Worm (Caenorhabditis elegans) whole organism, L1 larva: ENCODE measurements around the gene eif-3.D.
A peak's percentile ranks its signal among the peaks of the same experiment; 100 is the strongest.

ENCODE experiments used
- C04F5.9 ChIP-seq: sonication (generic microtip); optimal IDR thresholded peaks from 2 replicates; lab custom pipeline; 2016; ENCODE audit warnings: missing genetic modification characterization, missing compliant biosample characterization
- F16B12.6 ChIP-seq: fragments of 150-350 bp; optimal IDR thresholded peaks from 2 replicates; lab custom pipeline; 2014; ENCODE audit warnings: missing biosample characterization, missing genetic modification characterization
- Y116A8C.19 ChIP-seq: sonication (generic microtip); optimal IDR thresholded peaks from 2 replicates; lab custom pipeline; 2016; ENCODE audit warnings: missing compliant biosample characterization, missing genetic modification characterization, borderline replicate concordance
- aha-1 ChIP-seq: fragments of 150-350 bp; optimal IDR thresholded peaks from 2 replicates; lab custom pipeline; 2014; ENCODE audit warnings: missing biosample characterization, missing genetic modification characterization
- alr-1 ChIP-seq: fragments of 200-800 bp; sonication (Bioruptor generic); optimal IDR thresholded peaks from 2 replicates; lab custom pipeline; 2018; ENCODE audit warnings: borderline replicate concordance, mild to moderate bottlenecking, missing genetic modification characterization, missing compliant biosample characterization
- aly-2 ChIP-seq: fragments of 150-350 bp; optimal IDR thresholded peaks from 2 replicates; lab custom pipeline; 2014; ENCODE audit warnings: missing biosample characterization, missing genetic modification characterization
- blmp-1 ChIP-seq: fragments of 150-350 bp; optimal IDR thresholded peaks from 2 replicates; lab custom pipeline; 2014; ENCODE audit warnings: missing biosample characterization, missing genetic modification characterization
- ceh-63 ChIP-seq: fragments of 200-800 bp; sonication (Bioruptor generic); optimal IDR thresholded peaks from 2 replicates; lab custom pipeline; 2018; ENCODE audit warnings: mild to moderate bottlenecking, missing genetic modification characterization, missing compliant biosample characterization
- ceh-8 ChIP-seq: fragments of 200-800 bp; sonication (Bioruptor generic); optimal IDR thresholded peaks from 2 replicates; lab custom pipeline; 2018; ENCODE audit warnings: mild to moderate bottlenecking, missing genetic modification characterization, moderate library complexity, missing compliant biosample characterization
- ceh-82 ChIP-seq, 3 experiments: fragments of 150-350 bp in 1 of 3; sonication (generic microtip) in 2 of 3; optimal IDR thresholded peaks; 2 replicates each; lab custom pipeline; 2014 to 2017; ENCODE audit warnings: missing biosample characterization in 3 of 3, missing genetic modification characterization in 3 of 3
- ceh-88 ChIP-seq: fragments of 200-800 bp; sonication (Bioruptor generic); IDR thresholded peaks from 2 replicates; pipeline ENCODE4 v1.3.6; 2022; ENCODE audit warnings: missing genetic modification characterization, missing compliant biosample characterization
- ceh-90 ChIP-seq: sonication (generic microtip); optimal IDR thresholded peaks from 2 replicates; lab custom pipeline; 2016; ENCODE audit warnings: missing genetic modification characterization, missing compliant biosample characterization
- dsc-1 ChIP-seq: sonication (generic microtip); optimal IDR thresholded peaks from 2 replicates; lab custom pipeline; 2016; ENCODE audit warnings: mild to moderate bottlenecking, missing genetic modification characterization, missing compliant biosample characterization
- efl-1 ChIP-seq, 4 experiments: fragments of 150-350 bp; optimal IDR thresholded peaks in 3 of 4; peaks in 1 of 4; 1 replicate in 1 of 4; 2 replicates in 3 of 4; lab custom pipeline; 2014; ENCODE audit warnings: missing biosample characterization in 2 of 4, missing genetic modification characterization in 2 of 4, missing genetic modification reagents in 2 of 4
- egl-13 ChIP-seq: sonication (generic microtip); optimal IDR thresholded peaks from 2 replicates; lab custom pipeline; 2016; ENCODE audit warnings: missing genotype, missing genetic modification reagents, missing genetic modification characterization, missing compliant biosample characterization
- egl-27 ChIP-seq, 2 experiments: fragments of 150-350 bp in 1 of 2; sonication (generic microtip); optimal IDR thresholded peaks; 3 replicates each; lab custom pipeline; 2017 to 2018; ENCODE audit warnings: missing biosample characterization in 2 of 2, missing genetic modification characterization in 2 of 2, missing genetic modification reagents in 2 of 2
- ets-5 ChIP-seq: fragments of 200-800 bp; sonication (Bioruptor generic); IDR thresholded peaks from 2 replicates; pipeline ENCODE4 v1.3.6; 2022; ENCODE audit warnings: missing genetic modification characterization, missing compliant biosample characterization
- fkh-10 ChIP-seq: sonication (generic microtip); optimal IDR thresholded peaks from 2 replicates; lab custom pipeline; 2017; ENCODE audit warnings: missing biosample characterization, missing genetic modification reagents, missing genetic modification characterization
- fos-1 ChIP-seq: fragments of 150-350 bp; optimal IDR thresholded peaks from 2 replicates; lab custom pipeline; 2014; ENCODE audit warnings: missing biosample characterization, missing genetic modification characterization
- hlh-4 ChIP-seq: sonication (generic microtip); optimal IDR thresholded peaks from 2 replicates; lab custom pipeline; 2016; ENCODE audit warnings: mild to moderate bottlenecking, missing genetic modification characterization, missing compliant biosample characterization
- hpl-2 ChIP-seq: fragments of 150-350 bp; optimal IDR thresholded peaks from 2 replicates; lab custom pipeline; 2014; ENCODE audit warnings: missing biosample characterization, missing genetic modification reagents, missing genetic modification characterization
- irx-1 ChIP-seq: sonication (generic microtip); optimal IDR thresholded peaks from 2 replicates; lab custom pipeline; 2016; ENCODE audit warnings: missing genetic modification characterization, missing compliant biosample characterization
- isw-1 ChIP-seq: fragments of 200-800 bp; sonication (Bioruptor generic); IDR thresholded peaks from 2 replicates; pipeline ENCODE4 v1.3.6; 2022; ENCODE audit warnings: missing genetic modification characterization, missing compliant biosample characterization
- jun-1 ChIP-seq: fragments of 150-350 bp; optimal IDR thresholded peaks from 2 replicates; lab custom pipeline; 2014; ENCODE audit warnings: missing biosample characterization, missing genetic modification reagents, missing genetic modification characterization
- lin-35 ChIP-seq, 2 experiments: fragments of 150-350 bp; optimal IDR thresholded peaks; 2 replicates each; lab custom pipeline; 2014; ENCODE audit warnings: missing biosample characterization in 2 of 2, missing genetic modification characterization in 2 of 2, missing genetic modification reagents in 2 of 2
- lir-3 ChIP-seq: sonication (generic microtip); optimal IDR thresholded peaks from 2 replicates; lab custom pipeline; 2016; ENCODE audit warnings: mild to moderate bottlenecking, missing genetic modification characterization, moderate library complexity, missing compliant biosample characterization; ENCODE audit not compliant: poor library complexity
- lsy-2 ChIP-seq, 2 experiments: fragments of 150-350 bp; optimal IDR thresholded peaks; 2 replicates each; lab custom pipeline; 2014; ENCODE audit warnings: missing biosample characterization in 2 of 2, missing genetic modification characterization in 2 of 2
- mef-2 ChIP-seq: fragments of 150-350 bp; optimal IDR thresholded peaks from 2 replicates; lab custom pipeline; 2014; ENCODE audit warnings: missing biosample characterization, missing genetic modification characterization
- nhr-11 ChIP-seq: fragments of 150-350 bp; optimal IDR thresholded peaks from 2 replicates; lab custom pipeline; 2014; ENCODE audit warnings: missing biosample characterization, missing genetic modification characterization
- nhr-12 ChIP-seq: sonication (generic microtip); optimal IDR thresholded peaks from 2 replicates; lab custom pipeline; 2017; ENCODE audit warnings: missing biosample characterization, missing genetic modification characterization
- nhr-20 ChIP-seq: sonication (generic microtip); optimal IDR thresholded peaks from 2 replicates; lab custom pipeline; 2016; ENCODE audit warnings: mild to moderate bottlenecking, missing genetic modification characterization, missing compliant biosample characterization
- nhr-237 ChIP-seq: fragments of 150-350 bp; optimal IDR thresholded peaks from 2 replicates; lab custom pipeline; 2014; ENCODE audit warnings: missing biosample characterization, missing genetic modification characterization
- nhr-47 ChIP-seq: sonication (generic microtip); optimal IDR thresholded peaks from 2 replicates; lab custom pipeline; 2016; ENCODE audit warnings: mild to moderate bottlenecking, missing genetic modification characterization, moderate library complexity, missing compliant biosample characterization
- nhr-76 ChIP-seq: sonication (generic microtip); optimal IDR thresholded peaks from 2 replicates; lab custom pipeline; 2017; ENCODE audit warnings: missing biosample characterization, missing genetic modification characterization
- nhr-84 ChIP-seq: sonication (generic microtip); optimal IDR thresholded peaks from 2 replicates; lab custom pipeline; 2017; ENCODE audit warnings: missing biosample characterization, missing genetic modification characterization
- nhr-85 ChIP-seq: sonication (generic microtip); peaks from one replicate; lab custom pipeline; 2016; ENCODE audit warnings: missing genetic modification characterization, inconsistent platforms, missing compliant biosample characterization
- nhr-90 ChIP-seq: sonication (generic microtip); optimal IDR thresholded peaks from 2 replicates; lab custom pipeline; 2016; ENCODE audit warnings: mild to moderate bottlenecking, missing genetic modification characterization, missing compliant biosample characterization; ENCODE audit not compliant: poor library complexity
- rnt-1 ChIP-seq: sonication (generic microtip); optimal IDR thresholded peaks from 2 replicates; lab custom pipeline; 2016; ENCODE audit warnings: mild to moderate bottlenecking, missing genetic modification characterization, moderate library complexity, missing compliant biosample characterization
- skn-1 ChIP-seq: fragments of 150-350 bp; optimal IDR thresholded peaks from 2 replicates; lab custom pipeline; 2014; ENCODE audit warnings: missing biosample characterization, missing genetic modification characterization
- snpc-4 ChIP-seq: fragments of 150-350 bp; optimal IDR thresholded peaks from 2 replicates; lab custom pipeline; 2014; ENCODE audit warnings: missing biosample characterization, missing genetic modification characterization
- tlp-1 ChIP-seq: fragments of 150-350 bp; optimal IDR thresholded peaks from 2 replicates; lab custom pipeline; 2014; ENCODE audit warnings: missing biosample characterization, missing genetic modification characterization
- unc-130 ChIP-seq: fragments of 150-350 bp; optimal IDR thresholded peaks from 2 replicates; lab custom pipeline; 2017; ENCODE audit warnings: missing biosample characterization, missing genetic modification characterization, inconsistent platforms
- unc-30 ChIP-seq: sonication (generic microtip); optimal IDR thresholded peaks from 2 replicates; lab custom pipeline; 2017; ENCODE audit warnings: missing biosample characterization, missing genetic modification characterization
- unc-62 ChIP-seq: fragments of 150-350 bp; optimal IDR thresholded peaks from 2 replicates; lab custom pipeline; 2014; ENCODE audit warnings: missing biosample characterization, missing genetic modification reagents, missing genetic modification characterization
- unc-86 ChIP-seq: sonication (generic microtip); optimal IDR thresholded peaks from 2 replicates; lab custom pipeline; 2016; ENCODE audit warnings: missing genetic modification characterization, missing compliant biosample characterization
- unc-98 ChIP-seq: fragments of 200-800 bp; sonication (Bioruptor generic); IDR thresholded peaks from 2 replicates; pipeline ENCODE4 v1.3.6; 2022; ENCODE audit warnings: missing genetic modification characterization, missing compliant biosample characterization
- xbp-1 ChIP-seq: sonication (generic microtip); optimal IDR thresholded peaks from 2 replicates; lab custom pipeline; 2016; ENCODE audit warnings: missing genetic modification characterization, missing compliant biosample characterization
- ztf-4 ChIP-seq: fragments of 150-350 bp; optimal IDR thresholded peaks from 2 replicates; lab custom pipeline; 2014; ENCODE audit warnings: missing biosample characterization, missing genetic modification characterization

Gene eif-3.D

DNA sequence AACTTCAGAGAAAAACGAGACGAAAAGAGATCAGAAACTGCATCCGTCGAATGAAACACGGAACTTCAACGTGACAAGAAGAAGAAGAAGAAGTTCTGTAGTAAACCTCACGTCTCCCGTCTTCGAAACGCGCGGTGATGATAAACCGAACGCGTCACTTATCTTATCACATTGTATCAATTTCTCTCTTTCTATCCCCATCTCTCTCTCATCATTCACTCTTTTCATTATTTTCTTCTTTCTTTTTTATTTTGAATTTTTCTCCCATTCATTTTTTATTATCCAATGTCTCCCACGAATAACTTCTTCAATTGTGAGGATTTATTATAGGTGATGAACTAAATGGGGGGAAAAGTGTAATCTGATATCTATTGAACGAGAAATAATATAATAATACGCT is 15.5 kb upstream of the eif-3.D start (continued):
- TF ChIP-seq alr-1 (tag; lab: Kevin White, UChicago) (no peak), efl-1 (optimal IDR thresholded peaks at IDR 0.05; lab: Kevin White, UChicago) (no peak), efl-1 (GFP tag; optimal IDR thresholded peaks at IDR 0.05 in 1 of 2; lab: Kevin White, UChicago) (peak in 1 of 2 experiments; percentile 39), egl-13 (tag; lab: Kevin White, UChicago) (no peak), aly-2 (no peak), ceh-82 (tag; optimal IDR thresholded peaks at IDR 0.05; lab: Kevin White, UChicago) (no peak), lir-3 (tag; lab: Kevin White, UChicago) (no peak), unc-130 (tag; lab: Kevin White, UChicago) (no peak), aha-1 (no peak), unc-62 (GFP tag; lab: Kevin White, UChicago) (no peak), nhr-20 (tag; lab: Kevin White, UChicago) (peak; percentile 47), hpl-2 (no peak), nhr-12 (tag; lab: Kevin White, UChicago) (no peak), lin-35 (GFP tag; optimal IDR thresholded peaks at IDR 0.05; lab: Kevin White, UChicago) (peak in 1 of 2 experiments; percentile 38), skn-1 (tag; lab: Kevin White, UChicago) (peak; percentile 15), F16B12.6 (no peak), ztf-4 (tag; lab: Kevin White, UChicago) (no peak), nhr-85 (tag; lab: Kevin White, UChicago) (peak; percentile 88), unc-98 (GFP tag; lab: Robert Waterston, UW) (no peak), dsc-1 (peak; percentile 67), lsy-2 (tag; optimal IDR thresholded peaks at IDR 0.05; lab: Kevin White, UChicago) (peak in 1 of 2 experiments; percentile 41), nhr-237 (tag; lab: Kevin White, UChicago) (no peak), jun-1 (no peak), xbp-1 (tag; lab: Kevin White, UChicago) (no peak), isw-1 (GFP tag; lab: Robert Waterston, UW) (no peak), fkh-10 (GFP tag; lab: Kevin White, UChicago) (no peak), snpc-4 (no peak), egl-27 (tag; optimal IDR thresholded peaks at IDR 0.05; lab: Kevin White, UChicago) (no peak), nhr-47 (no peak), nhr-11 (tag; lab: Kevin White, UChicago) (no peak), unc-86 (tag; lab: Kevin White, UChicago) (no peak), fos-1 (tag; lab: Kevin White, UChicago) (no peak), nhr-84 (tag; lab: Kevin White, UChicago) (no peak), blmp-1 (tag; lab: Kevin White, UChicago) (peak; percentile 85), C04F5.9 (tag; lab: Kevin White, UChicago) (no peak), hlh-4 (no peak), irx-1 (tag; lab: Kevin White, UChicago) (no peak), unc-30 (tag; lab: Kevin White, UChicago) (no peak), mef-2 (no peak), ceh-88 (no peak), ceh-8 (GFP tag; lab: Kevin White, UChicago) (no peak), nhr-90 (no peak), nhr-76 (tag; lab: Kevin White, UChicago) (no peak), rnt-1 (tag; lab: Kevin White, UChicago) (no peak), ets-5 (GFP tag; lab: Robert Waterston, UW) (no peak), ceh-90 (tag; lab: Kevin White, UChicago) (no peak), tlp-1 (tag; lab: Kevin White, UChicago) (no peak), ceh-63 (GFP tag; lab: Kevin White, UChicago) (no peak), Y116A8C.19 (no peak)
- TF ChIP-seq, all 84 proteins: peak for 17
